Worm (Caenorhabditis elegans) whole organism, L3 larva: ENCODE results near the gene cids-1.

Source experiments
- R02D3.7 ChIP-seq: fragments of 150-350 bp; optimal IDR thresholded peaks from 2 replicates; lab custom pipeline; 2014; ENCODE audit warnings: missing biosample characterization, missing genetic modification characterization
- ZK546.5 ChIP-seq: sonication (generic microtip); optimal IDR thresholded peaks from 2 replicates; lab custom pipeline; 2017; ENCODE audit warnings: missing biosample characterization, missing genetic modification characterization
- aly-2 ChIP-seq: fragments of 150-350 bp; optimal IDR thresholded peaks from 2 replicates; lab custom pipeline; 2014; ENCODE audit warnings: missing biosample characterization, missing genetic modification characterization
- ama-1 ChIP-seq: fragments of 150-350 bp; optimal IDR thresholded peaks from 2 replicates; lab custom pipeline; 2018
- ceh-16 ChIP-seq: sonication (generic microtip); optimal IDR thresholded peaks from 2 replicates; lab custom pipeline; 2017; ENCODE audit warnings: missing biosample characterization, missing genetic modification characterization
- ceh-28 ChIP-seq: fragments of 150-350 bp; optimal IDR thresholded peaks from 2 replicates; lab custom pipeline; 2014; ENCODE audit warnings: missing biosample characterization, missing genetic modification reagents, missing genetic modification characterization
- ceh-82 ChIP-seq: fragments of 150-350 bp; optimal IDR thresholded peaks from 2 replicates; lab custom pipeline; 2014; ENCODE audit warnings: missing biosample characterization, missing genetic modification characterization
- ceh-9 ChIP-seq: sonication (generic microtip); optimal IDR thresholded peaks from 2 replicates; lab custom pipeline; 2018; ENCODE audit warnings: missing biosample characterization, missing genetic modification characterization
- daf-12 ChIP-seq: fragments of 150-350 bp; optimal IDR thresholded peaks from 2 replicates; lab custom pipeline; 2014; ENCODE audit warnings: missing biosample characterization, missing genetic modification reagents, missing genetic modification characterization
- egl-27 ChIP-seq: sonication (generic microtip); optimal IDR thresholded peaks from 4 replicates; lab custom pipeline; 2017; ENCODE audit warnings: missing biosample characterization, missing genetic modification reagents, missing genetic modification characterization
- egl-5 ChIP-seq: fragments of 150-350 bp; optimal IDR thresholded peaks from 2 replicates; lab custom pipeline; 2017; ENCODE audit warnings: missing biosample characterization, missing genetic modification reagents, missing genetic modification characterization, inconsistent platforms
- elt-1 ChIP-seq: fragments of 150-350 bp; optimal IDR thresholded peaks from 2 replicates; lab custom pipeline; 2014; ENCODE audit warnings: missing biosample characterization, missing genetic modification characterization
- elt-2 ChIP-seq: sonication (generic microtip); optimal IDR thresholded peaks from 2 replicates; lab custom pipeline; 2016; ENCODE audit warnings: missing genetic modification reagents, mild to moderate bottlenecking, missing genetic modification characterization, missing compliant biosample characterization
- elt-3 ChIP-seq, 3 experiments: fragments of 150-350 bp in 1 of 3; sonication (generic microtip) in 2 of 3; optimal IDR thresholded peaks; 2 replicates in 2 of 3; 4 replicates in 1 of 3; lab custom pipeline; 2014 to 2017; ENCODE audit warnings: missing biosample characterization in 3 of 3, missing genetic modification characterization in 3 of 3
- eor-1 ChIP-seq, 2 experiments: fragments of 150-350 bp; optimal IDR thresholded peaks; 2 replicates each; lab custom pipeline; 2014 to 2018; ENCODE audit warnings: missing biosample characterization in 2 of 2, missing genetic modification characterization in 2 of 2
- fkh-10 ChIP-seq: sonication (generic microtip); optimal IDR thresholded peaks from 2 replicates; lab custom pipeline; 2017; ENCODE audit warnings: missing biosample characterization, missing genetic modification reagents, missing genetic modification characterization
- fkh-2 ChIP-seq: fragments of 150-350 bp; optimal IDR thresholded peaks from 2 replicates; lab custom pipeline; 2014; ENCODE audit warnings: missing biosample characterization, missing genetic modification reagents, missing genetic modification characterization
- hmg-11 ChIP-seq: sonication (generic microtip); optimal IDR thresholded peaks from 2 replicates; lab custom pipeline; 2016; ENCODE audit warnings: missing genetic modification characterization, missing compliant biosample characterization
- jun-1 ChIP-seq: fragments of 150-350 bp; optimal IDR thresholded peaks from 2 replicates; lab custom pipeline; 2014; ENCODE audit warnings: missing biosample characterization, missing genetic modification reagents, missing genetic modification characterization
- lin-15B ChIP-seq: fragments of 150-350 bp; optimal IDR thresholded peaks from 2 replicates; lab custom pipeline; 2014; ENCODE audit warnings: missing biosample characterization, missing genetic modification characterization
- lin-39 ChIP-seq: fragments of 150-350 bp; optimal IDR thresholded peaks from 2 replicates; lab custom pipeline; 2018; ENCODE audit warnings: missing biosample characterization, missing genetic modification reagents, missing genetic modification characterization
- lsy-12 ChIP-seq: sonication (generic microtip); optimal IDR thresholded peaks from 2 replicates; lab custom pipeline; 2016; ENCODE audit warnings: mild to moderate bottlenecking, missing genetic modification characterization, missing compliant biosample characterization
- mdl-1 ChIP-seq: fragments of 150-350 bp; optimal IDR thresholded peaks from 2 replicates; lab custom pipeline; 2014; ENCODE audit warnings: missing biosample characterization, missing genetic modification characterization
- mml-1 ChIP-seq: fragments of 150-350 bp; sonication (generic microtip); optimal IDR thresholded peaks from 3 replicates; lab custom pipeline; 2014; ENCODE audit warnings: missing biosample characterization, missing genetic modification characterization
- nfya-1 ChIP-seq: sonication (generic microtip); optimal IDR thresholded peaks from 2 replicates; lab custom pipeline; 2017; ENCODE audit warnings: missing genetic modification characterization, mild to moderate bottlenecking, missing compliant biosample characterization, antibody characterized with exemption, moderate library complexity; ENCODE audit not compliant: insufficient read depth
- nhr-11 ChIP-seq: fragments of 150-350 bp; optimal IDR thresholded peaks from 2 replicates; lab custom pipeline; 2014; ENCODE audit warnings: missing biosample characterization, missing genetic modification characterization
- nhr-12 ChIP-seq: fragments of 150-350 bp; optimal IDR thresholded peaks from 2 replicates; lab custom pipeline; 2014; ENCODE audit warnings: missing biosample characterization, missing genetic modification characterization
- nhr-23 ChIP-seq: fragments of 150-350 bp; optimal IDR thresholded peaks from 2 replicates; lab custom pipeline; 2014; ENCODE audit warnings: missing biosample characterization, missing genetic modification reagents, missing genetic modification characterization
- nhr-237 ChIP-seq: fragments of 150-350 bp; optimal IDR thresholded peaks from 2 replicates; lab custom pipeline; 2014; ENCODE audit warnings: missing biosample characterization, missing genetic modification characterization
- nhr-25 ChIP-seq: sonication (generic microtip); optimal IDR thresholded peaks from 2 replicates; lab custom pipeline; 2017; ENCODE audit warnings: missing biosample characterization, missing genetic modification characterization
- nhr-28 ChIP-seq: fragments of 150-350 bp; optimal IDR thresholded peaks from 2 replicates; lab custom pipeline; 2014; ENCODE audit warnings: missing biosample characterization, missing genetic modification characterization
- nhr-43 ChIP-seq: sonication (generic microtip); optimal IDR thresholded peaks from 2 replicates; lab custom pipeline; 2016; ENCODE audit warnings: mild to moderate bottlenecking, missing genetic modification characterization, missing compliant biosample characterization; ENCODE audit not compliant: poor library complexity, severe bottlenecking
- nhr-67 ChIP-seq: fragments of 150-350 bp; optimal IDR thresholded peaks from 2 replicates; lab custom pipeline; 2014; ENCODE audit warnings: missing biosample characterization, missing genetic modification characterization
- nhr-77 ChIP-seq: fragments of 150-350 bp; optimal IDR thresholded peaks from 2 replicates; lab custom pipeline; 2014; ENCODE audit warnings: missing biosample characterization, missing genetic modification characterization
- pha-4 ChIP-seq: fragments of 150-350 bp; optimal IDR thresholded peaks from 2 replicates; lab custom pipeline; 2014; ENCODE audit warnings: missing biosample characterization, missing genetic modification reagents, missing genetic modification characterization
- pqm-1 ChIP-seq: fragments of 150-350 bp; optimal IDR thresholded peaks from 2 replicates; lab custom pipeline; 2017; ENCODE audit warnings: missing biosample characterization, missing genetic modification characterization, inconsistent platforms
- sea-2 ChIP-seq: fragments of 150-350 bp; sonication (generic microtip); optimal IDR thresholded peaks from 4 replicates; lab custom pipeline; 2014; ENCODE audit warnings: missing biosample characterization, missing genetic modification reagents, missing genetic modification characterization
- skn-1 ChIP-seq: fragments of 150-350 bp; optimal IDR thresholded peaks from 2 replicates; lab custom pipeline; 2014; ENCODE audit warnings: missing biosample characterization, missing genetic modification characterization
- snpc-4 ChIP-seq: fragments of 150-350 bp; optimal IDR thresholded peaks from 2 replicates; lab custom pipeline; 2014; ENCODE audit warnings: missing biosample characterization, missing genetic modification characterization
- tbx-2 ChIP-seq: sonication (generic microtip); optimal IDR thresholded peaks from 2 replicates; lab custom pipeline; 2016; ENCODE audit warnings: mild to moderate bottlenecking, missing genetic modification characterization, missing compliant biosample characterization
- unc-39 ChIP-seq: sonication (generic microtip); optimal IDR thresholded peaks from 4 replicates; lab custom pipeline; 2017; ENCODE audit warnings: missing biosample characterization, missing genetic modification characterization
- unc-62 ChIP-seq: fragments of 150-350 bp; sonication (generic microtip); optimal IDR thresholded peaks from 4 replicates; lab custom pipeline; 2014; ENCODE audit warnings: missing biosample characterization, missing genetic modification reagents, missing genetic modification characterization
- zag-1 ChIP-seq: fragments of 150-350 bp; optimal IDR thresholded peaks from 2 replicates; lab custom pipeline; 2014; ENCODE audit warnings: missing biosample characterization, missing genetic modification characterization
- ztf-11 ChIP-seq: fragments of 150-350 bp; optimal IDR thresholded peaks from 2 replicates; lab custom pipeline; 2014; ENCODE audit warnings: missing biosample characterization, missing genetic modification characterization
- ztf-4 ChIP-seq: fragments of 150-350 bp; optimal IDR thresholded peaks from 2 replicates; lab custom pipeline; 2014; ENCODE audit warnings: missing biosample characterization, missing genetic modification characterization

The cids-1 gene

ce11 chrIII:8224769-8225168 is 19.5 kb upstream of the cids-1 start, which contains the start of gene mob-4:
Gene mob-4, plus strand, starts transcription at chrIII:8225097.
- TF ChIP-seq unc-62 (GFP tag; lab: Kevin White, UChicago), result no peak
- TF ChIP-seq eor-1 (tag; optimal IDR thresholded peaks at IDR 0.05; lab: Kevin White, UChicago), result no peak
- TF ChIP-seq fkh-2 (tag; lab: Kevin White, UChicago), result no peak
- no peak for TF ChIP-seq unc-39
- TF ChIP-seq R02D3.7, result no peak
- TF ChIP-seq elt-3 (tag; optimal IDR thresholded peaks at IDR 0.05; lab: Kevin White, UChicago), result no peak
- TF ChIP-seq hmg-11 (tag; lab: Kevin White, UChicago), result peak; percentile 41
- no peak for TF ChIP-seq lin-39
- peak; percentile 22 for TF ChIP-seq pha-4
- TF ChIP-seq ceh-16 (tag; lab: Kevin White, UChicago), result no peak
- no peak for TF ChIP-seq ceh-9 (tag; lab: Kevin White, UChicago)
- TF ChIP-seq ztf-11 (tag; lab: Kevin White, UChicago), result no peak
- TF ChIP-seq nfya-1 (tag; lab: Kevin White, UChicago), result peak; percentile 11
- TF ChIP-seq mml-1 (tag; lab: Kevin White, UChicago), result no peak
- TF ChIP-seq sea-2 (GFP tag; lab: Kevin White, UChicago), result no peak
- peak; percentile 57 for TF ChIP-seq lin-15B (tag; lab: Kevin White, UChicago)
- TF ChIP-seq skn-1 (tag; lab: Kevin White, UChicago), result no peak
- no peak for TF ChIP-seq jun-1 (tag; lab: Kevin White, UChicago)
- TF ChIP-seq egl-5 (tag; lab: Kevin White, UChicago), result peak; percentile 1
- no peak for TF ChIP-seq ceh-28 (tag; lab: Kevin White, UChicago)
- no peak for TF ChIP-seq nhr-25 (tag; lab: Kevin White, UChicago)
- no peak for TF ChIP-seq ZK546.5
- TF ChIP-seq nhr-237, result no peak
- TF ChIP-seq daf-12 (tag; lab: Kevin White, UChicago), result no peak
- no peak for TF ChIP-seq nhr-77
- no peak for TF ChIP-seq ama-1 (lab: Kevin White, UChicago)

ce11 chrIII:8226178-8226577 is 18.1 kb upstream of the cids-1 start, which contains the start of gene rfs-1:
Gene rfs-1, plus strand, starts transcription at chrIII:8226478.
- TF ChIP-seq elt-2 (tag; lab: Kevin White, UChicago), result no peak
- no peak for TF ChIP-seq mdl-1 (tag; lab: Kevin White, UChicago)
- TF ChIP-seq daf-12 (tag; lab: Kevin White, UChicago), result no peak
- no peak for TF ChIP-seq egl-5 (tag; lab: Kevin White, UChicago)
- TF ChIP-seq lin-15B (tag; lab: Kevin White, UChicago), result no peak
- TF ChIP-seq pqm-1 (tag; lab: Kevin White, UChicago), result no peak
- TF ChIP-seq skn-1 (tag; lab: Kevin White, UChicago), result no peak
- no peak for TF ChIP-seq fkh-10 (GFP tag; lab: Kevin White, UChicago)
- no peak for TF ChIP-seq elt-1 (tag; lab: Kevin White, UChicago)
- no peak for TF ChIP-seq lsy-12 (tag; lab: Kevin White, UChicago)
- no peak for TF ChIP-seq nhr-11 (tag; lab: Kevin White, UChicago)
- no peak for TF ChIP-seq elt-3 (tag; optimal IDR thresholded peaks at IDR 0.05; lab: Kevin White, UChicago)
- no peak for TF ChIP-seq mml-1 (tag; lab: Kevin White, UChicago)
- no peak for TF ChIP-seq R02D3.7
- TF ChIP-seq unc-39, result no peak
- no peak for TF ChIP-seq nhr-12

ce11 chrIII:8227511-8227910 is 16.7 kb upstream of the cids-1 start, which contains the start of gene fbxl-1:
Gene fbxl-1, plus strand, starts transcription at chrIII:8227830.
- no peak for TF ChIP-seq egl-27 (tag; lab: Kevin White, UChicago)
- TF ChIP-seq lsy-12 (tag; lab: Kevin White, UChicago), result peak; percentile 74
- peak; percentile 64 for TF ChIP-seq snpc-4 (tag; lab: Kevin White, UChicago)
- peak; percentile 47 for TF ChIP-seq fkh-10 (GFP tag; lab: Kevin White, UChicago)
- TF ChIP-seq nhr-77, result no peak
- no peak for TF ChIP-seq daf-12 (tag; lab: Kevin White, UChicago)
- TF ChIP-seq pqm-1 (tag; lab: Kevin White, UChicago), result peak; percentile 55
- peak; percentile 38 for TF ChIP-seq unc-62 (GFP tag; lab: Kevin White, UChicago)
- TF ChIP-seq nhr-28 (tag; lab: Kevin White, UChicago), result no peak
- peak; percentile 93 for TF ChIP-seq jun-1 (tag; lab: Kevin White, UChicago)
- TF ChIP-seq lin-39, result peak; percentile 64
- no peak for TF ChIP-seq ceh-16 (tag; lab: Kevin White, UChicago)
- peak; percentile 33 for TF ChIP-seq R02D3.7
- peak; percentile 87 for TF ChIP-seq pha-4
- TF ChIP-seq unc-39, result no peak
- no peak for TF ChIP-seq skn-1 (tag; lab: Kevin White, UChicago)
- TF ChIP-seq nhr-25 (tag; lab: Kevin White, UChicago), result peak; percentile 26
- TF ChIP-seq ceh-9 (tag; lab: Kevin White, UChicago), result no peak
- TF ChIP-seq aly-2, result no peak
- peak; percentile 63 for TF ChIP-seq nhr-43 (tag; lab: Kevin White, UChicago)
- TF ChIP-seq nfya-1 (tag; lab: Kevin White, UChicago), result peak; percentile 92
- peak; percentile 73 for TF ChIP-seq lin-15B (tag; lab: Kevin White, UChicago)
- peak; percentile 94 for TF ChIP-seq hmg-11 (tag; lab: Kevin White, UChicago)
- peak; percentile 12 for TF ChIP-seq ztf-4 (tag; lab: Kevin White, UChicago)
- TF ChIP-seq nhr-23 (tag; lab: Kevin White, UChicago), result peak; percentile 52
- peak; percentile 66 for TF ChIP-seq elt-2 (tag; lab: Kevin White, UChicago)
- peak; percentile 84 for TF ChIP-seq egl-5 (tag; lab: Kevin White, UChicago)
- TF ChIP-seq ceh-82 (tag; lab: Kevin White, UChicago), result no peak
- TF ChIP-seq zag-1, result no peak
- peak; percentile 59 for TF ChIP-seq mdl-1 (tag; lab: Kevin White, UChicago)
- no peak for TF ChIP-seq mml-1 (tag; lab: Kevin White, UChicago)
- TF ChIP-seq nhr-67 (tag; lab: Kevin White, UChicago), result no peak
- TF ChIP-seq ceh-28 (tag; lab: Kevin White, UChicago), result peak; percentile 33
- TF ChIP-seq tbx-2, result peak; percentile 20
- peak; percentile 36 for TF ChIP-seq elt-1 (tag; lab: Kevin White, UChicago)
